Fruit fly (Drosophila melanogaster) whole organism, prepupa: ENCODE results near the gene vex.

Experiments used
- CG6276 ChIP-seq: fragments of 200-800 bp; sonication (Bioruptor generic); optimal IDR thresholded peaks from 2 replicates; lab custom pipeline; 2017; ENCODE audit warnings: missing biosample characterization, mild to moderate bottlenecking, missing genetic modification characterization
- Sox14 ChIP-seq: fragments of 200-800 bp; sonication (Bioruptor generic); optimal IDR thresholded peaks from 3 replicates; lab custom pipeline; 2016; ENCODE audit warnings: missing biosample characterization, missing genetic modification characterization
- acj6 ChIP-seq: fragments of 200-800 bp; sonication (Bioruptor generic); optimal IDR thresholded peaks from 3 replicates; lab custom pipeline; 2016; ENCODE audit warnings: missing biosample characterization, missing genetic modification characterization
- lz ChIP-seq: fragments of 200-800 bp; sonication (Bioruptor generic); optimal IDR thresholded peaks from 3 replicates; lab custom pipeline; 2016; ENCODE audit warnings: missing biosample characterization, missing genetic modification characterization
- net ChIP-seq: fragments of 200-800 bp; sonication (Bioruptor generic); optimal IDR thresholded peaks from 3 replicates; lab custom pipeline; 2016; ENCODE audit warnings: missing biosample characterization, missing genetic modification characterization

dm6 chrX:10926245-10926644 lies 113.5 kb downstream of the vex start:
- TF ChIP-seq Sox14 (GFP tag; lab: Kevin White, UChicago) (no peak), acj6 (GFP tag; lab: Kevin White, UChicago) (no peak), CG6276 (GFP tag; lab: Kevin White, UChicago) (no peak), lz (GFP tag; lab: Kevin White, UChicago) (no peak), net (GFP tag; lab: Kevin White, UChicago) (no peak)
